Fruit fly (Drosophila melanogaster): ENCODE results near the gene ksh.

The ksh gene

DNA sequence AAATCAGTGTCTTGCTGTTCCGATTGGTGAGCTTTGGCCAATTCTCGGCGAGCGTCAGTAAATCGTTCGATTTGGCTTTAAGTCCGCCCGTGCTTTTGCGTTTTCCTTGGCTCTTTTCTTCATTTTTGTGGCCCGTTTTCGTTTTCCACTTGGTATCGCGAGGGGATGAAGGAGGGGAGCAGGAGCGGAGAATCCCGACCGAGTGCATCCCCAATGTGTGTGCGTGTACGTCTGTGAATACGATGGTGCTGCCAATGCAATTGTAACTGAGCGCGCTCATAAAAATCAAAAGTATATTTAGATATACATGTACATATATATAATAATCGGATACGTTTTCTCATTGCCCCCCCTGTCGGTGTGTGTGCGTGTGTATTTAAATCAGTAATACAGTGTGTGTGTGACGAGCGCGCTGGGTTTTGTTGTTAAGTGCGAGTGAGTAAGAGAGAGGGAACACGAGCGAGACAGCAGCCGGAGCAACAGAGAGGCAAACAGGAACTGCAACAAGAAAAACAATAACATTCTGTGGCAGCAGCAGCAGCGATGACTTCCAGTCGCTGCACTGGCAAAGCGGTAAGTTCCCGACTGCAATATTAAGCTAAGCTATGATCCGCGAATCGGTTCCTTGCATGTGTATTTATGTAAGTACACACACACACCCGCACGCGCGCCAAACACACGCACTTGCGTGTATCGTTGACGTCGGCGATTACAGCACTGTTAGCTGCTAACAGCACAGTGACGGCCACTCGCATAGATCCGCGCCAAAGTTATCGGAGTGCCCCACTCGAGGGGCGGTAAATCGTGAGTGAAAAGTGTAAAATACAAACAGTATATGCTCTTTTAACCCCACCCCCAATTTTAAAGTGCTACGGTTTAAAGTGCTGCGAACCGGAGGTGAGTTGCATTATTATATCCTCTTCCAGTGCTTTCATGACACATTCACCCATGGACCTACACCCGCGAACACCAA is 1.1 kb upstream of the ksh start (continued):
- TF ChIP-seq CG17385 (GFP tag; optimal IDR thresholded peaks at IDR 0.05) (peak; percentile 34), Dbx (GFP tag; IDR thresholded peaks at IDR 0.05) (peak; percentile 43; the same call in 1 of the 3 replicates), pan (optimal IDR thresholded peaks at IDR 0.05) (no peak), pan (GFP tag; optimal IDR thresholded peaks at IDR 0.05 in 1 of 2, IDR thresholded peaks at IDR 0.05 in 1 of 2) (peak in 1 of 2 experiments; percentile 62), CG11398 (GFP tag; optimal IDR thresholded peaks at IDR 0.05) (peak; percentile 7), CG4730 (GFP tag; IDR thresholded peaks at IDR 0.05) (0 out of 2 replicates have a peak, but pooled peaks have one; percentile 20), CG9215 (GFP tag; IDR thresholded peaks at IDR 0.05) (peak; percentile 62), chn (GFP tag; optimal IDR thresholded peaks at IDR 0.05) (peak; percentile 62), nerfin-1 (tag; optimal IDR thresholded peaks at IDR 0.05) (peak; percentile 0), CG15696 (tag; optimal IDR thresholded peaks at IDR 0.05) (peak; percentile 25), Pdp1 (GFP tag; optimal IDR thresholded peaks at IDR 0.05) (peak; percentile 56 to 71), sens (GFP tag) (peak; percentile 70), gfzf (GFP tag; optimal IDR thresholded peaks at IDR 0.05) (no peak), en (GFP tag; optimal IDR thresholded peaks at IDR 0.05) (peak; percentile 19), CG8089 (GFP tag; optimal IDR thresholded peaks at IDR 0.05) (peak; percentile 41), dimm (GFP tag; IDR thresholded peaks at IDR 0.05) (no peak), CG10565 (GFP tag; optimal IDR thresholded peaks at IDR 0.05) (no peak), bigmax (GFP tag; optimal IDR thresholded peaks at IDR 0.05) (no peak), Usf (GFP tag; optimal IDR thresholded peaks at IDR 0.05) (peak; percentile 24), CG1832 (GFP tag; optimal IDR thresholded peaks at IDR 0.05) (peak; percentile 90), nom (GFP tag; optimal IDR thresholded peaks at IDR 0.05) (peak; percentile 42), gcm (GFP tag; optimal IDR thresholded peaks at IDR 0.05) (peak; percentile 2), fru (optimal IDR thresholded peaks at IDR 0.05) (no peak), CG10366 (GFP tag; IDR thresholded peaks at IDR 0.05) (peak; percentile 42), Fer1 (GFP tag; optimal IDR thresholded peaks at IDR 0.05) (peak; percentile 77), schlank (tag; optimal IDR thresholded peaks at IDR 0.05) (peak; percentile 54), ssp (GFP tag; IDR thresholded peaks at IDR 0.05) (peak; percentile 47; the same call in 1 of the 2 replicates), CG42726 (GFP tag; IDR thresholded peaks at IDR 0.05; ENCODE audit: partially characterized antibody) (no peak), az2 (GFP tag; optimal IDR thresholded peaks at IDR 0.05) (peak; percentile 35), ac (GFP tag; optimal IDR thresholded peaks at IDR 0.05) (peak; percentile 16), BtbVII (GFP tag; optimal IDR thresholded peaks at IDR 0.05) (peak; percentile 58), bowl (GFP tag; IDR thresholded peaks at IDR 0.05) (peak; percentile 45; the same call in 1 of the 2 replicates), Abd-B (GFP tag; optimal IDR thresholded peaks at IDR 0.05) (peak; percentile 37), peb (GFP tag; IDR thresholded peaks at IDR 0.05) (no peak), maf-S (GFP tag; optimal IDR thresholded peaks at IDR 0.05) (peak; percentile 36), shn (GFP tag; optimal IDR thresholded peaks at IDR 0.05) (peak; percentile 59), HmgD (GFP tag; optimal IDR thresholded peaks at IDR 0.05) (peak; percentile 15), Mes4 (GFP tag; optimal IDR thresholded peaks at IDR 0.05) (peak; percentile 22), CG7556 (GFP tag; optimal IDR thresholded peaks at IDR 0.05) (peak; percentile 48), CG9609 (GFP tag; optimal IDR thresholded peaks at IDR 0.05) (peak; percentile 57), ap (GFP tag; IDR thresholded peaks at IDR 0.05) (peak; percentile 56), sens-2 (GFP tag; IDR thresholded peaks at IDR 0.05) (no peak), H15 (GFP tag; IDR thresholded peaks at IDR 0.05) (0 out of 3 replicates have a peak, but pooled peaks have one; percentile 23), CG9932 (GFP tag; IDR thresholded peaks at IDR 0.05) (peak; percentile 67), Nf-YA (GFP tag; IDR thresholded peaks at IDR 0.05) (0 out of 2 replicates have a peak, but pooled peaks have one; percentile 11), CG2875 (GFP tag; optimal IDR thresholded peaks at IDR 0.05) (no peak), CG17359 (tag; optimal IDR thresholded peaks at IDR 0.05) (peak; percentile 44), CG7987 (GFP tag; optimal IDR thresholded peaks at IDR 0.05) (no peak), mam (GFP tag; optimal IDR thresholded peaks at IDR 0.05) (peak; percentile 70)
